Worm (Caenorhabditis elegans): Measurements from ENCODE around the gene hphd-1.
A peak's percentile ranks its signal among the peaks of the same experiment; 100 is the strongest.

The hphd-1 gene

DNA sequence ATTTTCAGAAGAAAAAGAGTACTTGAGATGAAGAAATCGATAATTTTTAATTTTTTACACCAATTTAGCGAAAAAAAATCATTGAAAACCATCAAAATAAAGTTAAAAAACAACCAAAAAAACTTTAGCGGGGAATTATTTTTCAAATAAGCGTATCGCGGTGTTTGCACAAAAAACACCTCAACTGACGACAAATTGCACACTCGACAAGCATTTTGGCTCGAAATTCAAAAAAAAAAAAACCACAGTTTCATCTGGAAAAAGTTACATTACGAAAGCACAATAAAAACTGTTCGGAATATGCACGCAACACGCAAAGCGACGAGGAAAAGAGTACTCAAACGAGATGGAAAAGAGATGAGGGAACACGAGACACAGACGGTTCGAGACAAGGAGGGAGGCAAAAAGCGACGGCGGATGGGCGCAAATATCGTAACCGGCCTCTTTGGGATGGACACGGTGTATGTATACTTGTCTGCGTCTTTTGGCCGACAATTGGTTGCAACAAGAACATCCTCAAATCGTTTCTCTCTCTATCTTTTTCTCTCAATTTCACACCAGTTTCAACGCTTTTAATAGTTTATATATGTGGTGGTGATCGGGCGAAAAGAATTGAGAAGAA is 34.3 kb upstream of the hphd-1 start (continued):
- TF ChIP-seq dpl-1 (GFP tag; optimal IDR thresholded peaks at IDR 0.05): peak; percentile 50 to 83 (median 60)
- TF ChIP-seq ets-5 (GFP tag; IDR thresholded peaks at IDR 0.05): no peak
- TF ChIP-seq ceh-88 (GFP tag; IDR thresholded peaks at IDR 0.05): no peak; the same call in 1 of the 2 replicates
- peak; percentile 13 for TF ChIP-seq dsc-1 (tag; optimal IDR thresholded peaks at IDR 0.05)
- TF ChIP-seq lir-3 (tag; optimal IDR thresholded peaks at IDR 0.05; ENCODE audit: poor library complexity): no peak
- TF ChIP-seq elt-2 (tag; optimal IDR thresholded peaks at IDR 0.05): no peak
- TF ChIP-seq unc-62 (GFP tag; optimal IDR thresholded peaks at IDR 0.05): no peak
- TF ChIP-seq nhr-71 (tag; optimal IDR thresholded peaks at IDR 0.05): peak; percentile 65
- no peak for TF ChIP-seq pag-3 (tag; optimal IDR thresholded peaks at IDR 0.05; ENCODE audit: borderline replicate concordance, insufficient read depth)
- TF ChIP-seq fkh-10 (GFP tag; optimal IDR thresholded peaks at IDR 0.05): no peak
- TF ChIP-seq lin-15B (tag; optimal IDR thresholded peaks at IDR 0.05): no peak
- TF ChIP-seq ama-1 (optimal IDR thresholded peaks at IDR 0.05): no peak
- TF ChIP-seq blmp-1 (tag; optimal IDR thresholded peaks at IDR 0.05): peak; percentile 67
- peak; percentile 27 for TF ChIP-seq irx-1 (tag; optimal IDR thresholded peaks at IDR 0.05)
- no peak for TF ChIP-seq ceh-8 (GFP tag; optimal IDR thresholded peaks at IDR 0.05)
- TF ChIP-seq ztf-11 (tag; optimal IDR thresholded peaks at IDR 0.05): no peak
- TF ChIP-seq C04F5.9 (tag; optimal IDR thresholded peaks at IDR 0.05): no peak
- peak; percentile 18 to 47 (median 42) for TF ChIP-seq ceh-82 (tag; optimal IDR thresholded peaks at IDR 0.05)

- no peak for TF ChIP-seq sup-37 (GFP tag; optimal IDR thresholded peaks at IDR 0.05)
- no peak for TF ChIP-seq swsn-7 (tag; optimal IDR thresholded peaks at IDR 0.05)
- TF ChIP-seq nhr-76 (tag; optimal IDR thresholded peaks at IDR 0.05): no peak
- TF ChIP-seq lin-14 (GFP tag; optimal IDR thresholded peaks at IDR 0.05): peak; percentile 13
- TF ChIP-seq snpc-4 (tag; optimal IDR thresholded peaks at IDR 0.05): no peak
- no peak for TF ChIP-seq egl-13 (tag; optimal IDR thresholded peaks at IDR 0.05)
- TF ChIP-seq nhr-47 (tag; optimal IDR thresholded peaks at IDR 0.05): no peak
- TF ChIP-seq lin-15B (tag; optimal IDR thresholded peaks at IDR 0.05): no peak
These were observed 33.7 kb upstream of the hphd-1 start for ce11 chrII:13030051-13030437.

DNA sequence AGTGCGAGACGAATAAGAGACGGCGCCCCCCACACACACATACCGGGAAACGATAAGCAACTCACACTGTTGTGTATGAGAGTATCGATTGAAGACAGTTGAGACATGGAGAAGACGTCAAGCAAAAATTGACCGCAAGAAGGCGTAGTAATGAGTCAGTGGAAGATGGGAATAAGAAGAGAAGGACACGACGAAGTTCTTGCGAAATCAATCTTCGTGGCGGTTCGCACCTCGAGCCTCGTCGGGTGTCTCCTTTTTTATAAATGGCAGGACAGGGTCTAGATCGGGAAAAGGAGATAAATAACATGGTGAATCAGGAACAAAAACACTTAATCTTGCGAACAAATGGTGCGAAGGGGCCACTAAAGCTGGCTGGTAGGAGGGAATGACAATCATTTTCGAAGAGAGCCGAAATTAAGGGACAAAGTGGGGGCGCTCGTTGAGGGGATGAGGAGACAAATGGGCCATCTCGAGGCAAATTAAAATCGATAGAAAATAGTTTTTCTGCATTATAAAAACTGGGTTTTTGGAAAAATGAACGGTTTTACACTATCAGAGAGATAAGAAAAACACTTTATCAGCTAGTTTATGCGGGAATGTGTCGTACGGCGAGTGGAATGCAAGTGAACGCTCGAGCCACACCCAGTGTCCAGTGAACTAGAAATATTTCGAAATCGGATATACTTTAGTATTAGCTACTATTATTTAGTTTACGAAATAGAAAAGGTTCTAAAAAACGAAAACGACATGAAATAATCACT is 33.1 kb upstream of the hphd-1 start:
- peak; percentile 77 for TF ChIP-seq nhr-85 (tag)
- TF ChIP-seq lin-14 (GFP tag; optimal IDR thresholded peaks at IDR 0.05): peak; percentile 31
- peak; percentile 39 for TF ChIP-seq mep-1 (tag; optimal IDR thresholded peaks at IDR 0.05)
- no peak for TF ChIP-seq alr-1 (tag; optimal IDR thresholded peaks at IDR 0.05; ENCODE audit: borderline replicate concordance)
- peak; percentile 18 for TF ChIP-seq rnt-1 (tag; optimal IDR thresholded peaks at IDR 0.05)
- no peak for TF ChIP-seq jun-1 (tag; optimal IDR thresholded peaks at IDR 0.05)
- no peak for TF ChIP-seq fos-1 (tag; optimal IDR thresholded peaks at IDR 0.05)
- TF ChIP-seq blmp-1 (tag; optimal IDR thresholded peaks at IDR 0.05): peak; percentile 39
- TF ChIP-seq elt-3 (tag; optimal IDR thresholded peaks at IDR 0.05): peak in 1 of 6 experiments; percentile 44
- no peak for TF ChIP-seq efl-1 (optimal IDR thresholded peaks at IDR 0.05)
- peak in 1 of 2 experiments; percentile 89 for TF ChIP-seq efl-1 (GFP tag; optimal IDR thresholded peaks at IDR 0.05 in 1 of 2)

DNA sequence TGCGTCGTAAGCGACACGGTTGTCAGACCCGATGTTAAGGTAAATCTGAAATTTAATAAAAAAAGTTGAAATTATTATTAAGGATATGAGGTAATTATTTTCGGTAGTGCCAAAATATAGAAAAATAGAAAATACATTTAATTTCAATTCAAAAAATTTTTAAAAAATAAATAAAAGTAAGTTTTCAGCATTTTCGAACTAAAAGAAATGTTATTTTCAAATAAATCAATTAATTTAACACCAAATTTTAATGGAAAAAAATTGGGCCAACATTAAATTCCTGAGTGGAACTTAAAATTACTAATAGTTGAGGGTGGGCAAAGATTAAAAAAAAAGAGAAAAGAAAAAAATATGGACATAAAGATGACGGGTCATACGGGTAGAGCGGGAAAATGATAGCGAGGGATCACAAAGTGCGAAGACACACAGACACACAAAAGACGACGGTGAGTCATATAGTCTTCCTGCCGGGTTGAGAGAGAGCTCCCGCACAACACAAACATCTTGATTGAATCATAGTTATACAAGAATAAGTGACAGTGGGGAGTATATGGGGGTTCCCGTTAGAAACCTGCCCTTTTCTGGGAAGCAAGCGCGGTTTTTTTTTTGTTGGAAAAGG is 29.5 kb upstream of the hphd-1 start, which contains the start of gene max-2:
max-2 (minus strand) TSS at position 51 of the 619 bp plus-strand sequence.
- TF ChIP-seq lin-35 (GFP tag; optimal IDR thresholded peaks at IDR 0.05): peak in 1 of 2 experiments; percentile 6
- peak; percentile 19 for TF ChIP-seq lin-14 (GFP tag; optimal IDR thresholded peaks at IDR 0.05)
- peak in 1 of 3 experiments; percentile 1 for TF ChIP-seq dpl-1 (GFP tag; optimal IDR thresholded peaks at IDR 0.05)
- no peak for TF ChIP-seq ceh-88 (GFP tag; IDR thresholded peaks at IDR 0.05)
- peak; percentile 40 for TF ChIP-seq blmp-1 (tag; optimal IDR thresholded peaks at IDR 0.05)
